Fruit fly (Drosophila melanogaster): ENCODE data around the gene FucTB.
A peak's percentile ranks its signal among the peaks of the same experiment; 100 is the strongest.

Gene FucTB

DNA sequence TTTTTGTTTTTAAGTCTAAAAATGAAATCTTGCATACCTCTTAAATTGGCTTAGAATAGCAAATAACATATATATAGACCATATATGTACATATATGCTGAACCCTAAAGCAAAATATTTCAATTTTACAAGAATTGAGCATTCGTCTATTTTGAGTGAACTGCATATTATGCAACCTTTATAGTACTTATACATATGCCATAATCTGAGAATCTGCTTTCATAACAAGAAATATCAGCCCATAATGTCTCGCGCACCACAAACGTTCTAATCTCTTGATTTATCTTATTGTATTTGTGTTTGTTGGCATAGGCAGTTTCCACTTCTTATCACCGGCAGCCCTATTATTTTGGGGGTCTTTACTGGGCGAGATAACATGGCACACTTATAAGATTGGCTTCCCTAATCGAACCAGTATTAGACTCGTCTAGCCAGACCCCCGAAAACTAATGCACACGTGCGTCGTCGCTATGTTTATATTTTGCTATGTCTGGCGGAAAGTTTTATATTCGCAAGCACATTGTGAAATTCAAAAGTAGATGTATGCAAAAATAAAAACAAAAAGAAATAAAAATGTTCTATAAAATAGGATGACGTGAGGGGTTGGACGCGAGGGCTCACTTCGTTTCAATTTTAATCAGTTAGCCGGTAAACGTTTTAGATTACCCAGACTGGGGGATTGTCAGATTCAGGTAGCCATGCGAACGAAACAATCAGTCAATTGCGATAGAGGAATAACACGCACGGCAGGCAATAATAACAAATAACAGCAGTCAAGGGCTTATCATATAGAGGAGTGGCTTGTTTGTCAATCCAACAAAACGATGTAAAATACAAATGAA lies 41.7 kb downstream of the FucTB start:
- TF ChIP-seq kay (GFP tag; ENCODE audit: borderline replicate concordance) (peak; percentile 58), tj (GFP tag; optimal IDR thresholded peaks at IDR 0.05) (peak; percentile 55), CG11617 (GFP tag; optimal IDR thresholded peaks at IDR 0.05) (no peak), Hr96 (GFP tag; optimal IDR thresholded peaks at IDR 0.05) (no peak), CG7045 (GFP tag; optimal IDR thresholded peaks at IDR 0.05) (no peak), CG5204 (GFP tag; optimal IDR thresholded peaks at IDR 0.05) (no peak), CG12768 (GFP tag; optimal IDR thresholded peaks at IDR 0.05) (no peak), CG7101 (tag; optimal IDR thresholded peaks at IDR 0.05) (no peak), CG1620 (GFP tag; optimal IDR thresholded peaks at IDR 0.05) (no peak), toe (GFP tag; optimal IDR thresholded peaks at IDR 0.05) (no peak), cnc (optimal IDR thresholded peaks at IDR 0.05) (no peak), bab1 (GFP tag; optimal IDR thresholded peaks at IDR 0.05) (no peak), cic (GFP tag; optimal IDR thresholded peaks at IDR 0.05) (peak; percentile 84), ovo (GFP tag; optimal IDR thresholded peaks at IDR 0.05) (no peak), pad (GFP tag; optimal IDR thresholded peaks at IDR 0.05) (no peak), Crg-1 (GFP tag; optimal IDR thresholded peaks at IDR 0.05) (no peak), Mnt (GFP tag; optimal IDR thresholded peaks at IDR 0.05) (peak; percentile 76), Clk (GFP tag; optimal IDR thresholded peaks at IDR 0.05) (no peak)

- peak; percentile 56 for TF ChIP-seq Crg-1 (GFP tag; optimal IDR thresholded peaks at IDR 0.05)
- peak; percentile 10 for TF ChIP-seq cic (GFP tag; optimal IDR thresholded peaks at IDR 0.05)
- TF ChIP-seq CG14711 (tag; optimal IDR thresholded peaks at IDR 0.05) = peak; percentile 84
- TF ChIP-seq tj (GFP tag; optimal IDR thresholded peaks at IDR 0.05) = peak; percentile 85
- TF ChIP-seq toe (GFP tag; optimal IDR thresholded peaks at IDR 0.05) = no peak
- peak; percentile 63 for TF ChIP-seq CG7045 (GFP tag; optimal IDR thresholded peaks at IDR 0.05)
- TF ChIP-seq pad (GFP tag; optimal IDR thresholded peaks at IDR 0.05) = peak; percentile 78
- TF ChIP-seq Clk (GFP tag; optimal IDR thresholded peaks at IDR 0.05) = peak; percentile 61
- TF ChIP-seq Hr96 (GFP tag; optimal IDR thresholded peaks at IDR 0.05) = no peak
- peak; percentile 44 for TF ChIP-seq Mnt (GFP tag; optimal IDR thresholded peaks at IDR 0.05)
- TF ChIP-seq bab1 (GFP tag; optimal IDR thresholded peaks at IDR 0.05) = peak; percentile 78
- peak; percentile 63 for TF ChIP-seq CG11617 (GFP tag; optimal IDR thresholded peaks at IDR 0.05)
- peak; percentile 81 for TF ChIP-seq CG7101 (tag; optimal IDR thresholded peaks at IDR 0.05)
- peak; percentile 14 for TF ChIP-seq CG5204 (GFP tag; optimal IDR thresholded peaks at IDR 0.05)
- TF ChIP-seq ovo (GFP tag; optimal IDR thresholded peaks at IDR 0.05) = no peak
- TF ChIP-seq cnc (optimal IDR thresholded peaks at IDR 0.05) = no peak
- peak; percentile 73 for TF ChIP-seq CG12768 (GFP tag; optimal IDR thresholded peaks at IDR 0.05)
- peak; percentile 88 for TF ChIP-seq CG33017 (tag; optimal IDR thresholded peaks at IDR 0.05)
- peak; percentile 33 for TF ChIP-seq CG1620 (GFP tag; optimal IDR thresholded peaks at IDR 0.05)
These were observed 42.7 kb downstream of the FucTB start for dm6 chr2L:9388013-9388605.

dm6 chr2L:9387240-9387672 lies 43.6 kb downstream of the FucTB start, which contains the start of gene Aldh:
Aldh (plus strand) TSS chr2L:9387389.
- TF ChIP-seq CG7045 (GFP tag; optimal IDR thresholded peaks at IDR 0.05) = peak; percentile 87
- peak; percentile 82 for TF ChIP-seq CG11617 (GFP tag; optimal IDR thresholded peaks at IDR 0.05)
- TF ChIP-seq Mnt (GFP tag; optimal IDR thresholded peaks at IDR 0.05) = peak; percentile 31
- peak; percentile 93 for TF ChIP-seq pad (GFP tag; optimal IDR thresholded peaks at IDR 0.05)
- TF ChIP-seq cic (GFP tag; optimal IDR thresholded peaks at IDR 0.05) = peak; percentile 54
- TF ChIP-seq CG7101 (tag; optimal IDR thresholded peaks at IDR 0.05) = peak; percentile 83
- TF ChIP-seq Hr96 (GFP tag; optimal IDR thresholded peaks at IDR 0.05) = peak; percentile 60
- TF ChIP-seq CG14711 (tag; optimal IDR thresholded peaks at IDR 0.05) = peak; percentile 70
- TF ChIP-seq tj (GFP tag; optimal IDR thresholded peaks at IDR 0.05) = peak; percentile 46
- TF ChIP-seq cnc (optimal IDR thresholded peaks at IDR 0.05) = no peak
- TF ChIP-seq Clk (GFP tag; optimal IDR thresholded peaks at IDR 0.05) = peak; percentile 78
- TF ChIP-seq kay (GFP tag; ENCODE audit: borderline replicate concordance) = peak; percentile 77
- peak; percentile 72 for TF ChIP-seq toe (GFP tag; optimal IDR thresholded peaks at IDR 0.05)
- TF ChIP-seq CG5204 (GFP tag; optimal IDR thresholded peaks at IDR 0.05) = peak; percentile 70
- TF ChIP-seq CG1620 (GFP tag; optimal IDR thresholded peaks at IDR 0.05) = peak; percentile 57
- TF ChIP-seq CG12768 (GFP tag; optimal IDR thresholded peaks at IDR 0.05) = peak; percentile 82
- TF ChIP-seq ovo (GFP tag; optimal IDR thresholded peaks at IDR 0.05) = peak; percentile 40
- peak; percentile 84 for TF ChIP-seq CG33017 (tag; optimal IDR thresholded peaks at IDR 0.05)
- TF ChIP-seq bab1 (GFP tag; optimal IDR thresholded peaks at IDR 0.05) = peak; percentile 77
- TF ChIP-seq Crg-1 (GFP tag; optimal IDR thresholded peaks at IDR 0.05) = peak; percentile 66

DNA sequence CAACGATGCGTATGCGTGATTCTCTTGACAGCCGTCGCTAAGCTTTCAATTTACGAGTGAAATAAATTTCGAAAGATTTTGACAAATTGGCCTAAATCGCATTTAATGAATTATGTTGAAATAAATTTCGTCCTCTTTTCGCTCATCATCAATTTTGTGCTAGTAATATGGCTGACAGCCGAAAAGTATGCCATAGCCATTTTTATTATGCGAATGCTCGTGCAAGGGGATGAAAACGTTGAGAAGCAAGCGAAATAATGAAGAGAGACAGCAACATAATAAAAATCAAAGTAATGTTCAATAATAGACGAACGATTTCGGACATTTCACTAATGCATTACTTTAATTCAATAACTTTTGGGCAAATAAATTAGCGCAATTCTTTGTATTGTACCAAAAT lies 44.6 kb downstream of the FucTB start:
- TF ChIP-seq kay (GFP tag; ENCODE audit: borderline replicate concordance) (peak; percentile 20), pad (GFP tag; optimal IDR thresholded peaks at IDR 0.05) (peak; percentile 98), Hr96 (GFP tag; optimal IDR thresholded peaks at IDR 0.05) (no peak)
